Worm (Caenorhabditis elegans) whole organism, young adult: ENCODE measurements around the gene srg-65.

Experiments used
- ccch-3 ChIP-seq: fragments of 200-800 bp; sonication (Bioruptor generic); optimal IDR thresholded peaks from 2 replicates; lab custom pipeline; 2018; ENCODE audit warnings: mild to moderate bottlenecking, missing genetic modification characterization, missing compliant biosample characterization
- ceh-40 ChIP-seq: fragments of 200-800 bp; sonication (Bioruptor generic); IDR thresholded peaks from 2 replicates; pipeline ENCODE4 v1.3.6; 2022; ENCODE audit warnings: missing genetic modification characterization, missing compliant biosample characterization
- ekl-4 ChIP-seq: fragments of 200-800 bp; sonication (Bioruptor generic); IDR thresholded peaks from 2 replicates; pipeline ENCODE4 v1.3.6; 2022; ENCODE audit warnings: missing genetic modification reagents, missing genetic modification characterization, missing compliant biosample characterization
- nhr-120 ChIP-seq: fragments of 200-800 bp; sonication (Bioruptor generic); IDR thresholded peaks from 2 replicates; pipeline ENCODE4 v1.3.6; 2022; ENCODE audit warnings: missing genetic modification characterization, missing compliant biosample characterization
- nhr-27 ChIP-seq: fragments of 200-800 bp; sonication (Bioruptor generic); optimal IDR thresholded peaks from 2 replicates; lab custom pipeline; 2018; ENCODE audit warnings: mild to moderate bottlenecking, missing genetic modification characterization, moderate library complexity, missing compliant biosample characterization
- nhr-90 ChIP-seq: sonication (generic microtip); optimal IDR thresholded peaks from 2 replicates; lab custom pipeline; 2016; ENCODE audit warnings: missing genotype, mild to moderate bottlenecking, missing genetic modification characterization, missing compliant biosample characterization
- sea-2 ChIP-seq: fragments of 200-800 bp; sonication (Bioruptor generic); IDR thresholded peaks from 2 replicates; pipeline ENCODE4 v1.3.6; 2022; ENCODE audit warnings: missing genetic modification characterization, missing compliant biosample characterization
- snpc-4 ChIP-seq, 5 experiments: fragments of 150-350 bp in 1 of 5; sonication (generic microtip) in 4 of 5; optimal IDR thresholded peaks; 2 replicates each; lab custom pipeline; 2014 to 2018; ENCODE audit warnings: missing genetic modification characterization in 5 of 5, missing biosample characterization in 3 of 5, antibody characterized with exemption in 2 of 5, mild to moderate bottlenecking in 2 of 5, missing compliant biosample characterization in 2 of 5, missing genotype in 2 of 5, moderate library complexity in 2 of 5, missing genetic modification reagents in 1 of 5

DNA sequence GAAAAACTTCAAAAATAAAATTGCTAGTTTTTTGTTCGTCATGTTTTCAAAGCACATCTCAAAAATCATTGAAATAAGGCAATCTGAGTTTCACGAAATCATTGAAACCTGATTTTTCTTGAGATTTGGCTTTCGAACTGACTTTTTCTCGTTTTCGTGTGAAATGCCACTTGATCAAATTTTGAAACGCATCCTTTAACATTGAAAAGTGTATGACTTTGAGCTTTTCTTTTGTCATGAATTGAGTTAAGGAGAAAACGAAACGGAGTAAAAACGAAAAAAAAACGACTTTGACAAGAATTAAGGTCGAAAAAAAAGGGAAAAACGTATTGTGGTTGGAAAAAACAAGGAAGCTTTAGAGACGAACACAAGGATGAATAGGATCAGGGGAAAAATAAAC, 29.8 kb downstream of the srg-65 start:
- TF ChIP-seq sea-2 (no peak), nhr-90 (no peak), ceh-40 (GFP tag; lab: Robert Waterston, UW) (no peak), ekl-4 (GFP tag; lab: Robert Waterston, UW) (no peak), snpc-4 (GFP tag; optimal IDR thresholded peaks at IDR 0.05; lab: Kevin White, UChicago) (no peak), snpc-4 (tag; optimal IDR thresholded peaks at IDR 0.05; lab: Kevin White, UChicago) (no peak), nhr-27 (tag; lab: Kevin White, UChicago) (no peak), ccch-3 (GFP tag; lab: Kevin White, UChicago) (no peak), nhr-120 (GFP tag; lab: Robert Waterston, UW) (no peak)
